Worm (Caenorhabditis elegans): ENCODE measurements around the gene F13H10.6.

Gene F13H10.6

DNA sequence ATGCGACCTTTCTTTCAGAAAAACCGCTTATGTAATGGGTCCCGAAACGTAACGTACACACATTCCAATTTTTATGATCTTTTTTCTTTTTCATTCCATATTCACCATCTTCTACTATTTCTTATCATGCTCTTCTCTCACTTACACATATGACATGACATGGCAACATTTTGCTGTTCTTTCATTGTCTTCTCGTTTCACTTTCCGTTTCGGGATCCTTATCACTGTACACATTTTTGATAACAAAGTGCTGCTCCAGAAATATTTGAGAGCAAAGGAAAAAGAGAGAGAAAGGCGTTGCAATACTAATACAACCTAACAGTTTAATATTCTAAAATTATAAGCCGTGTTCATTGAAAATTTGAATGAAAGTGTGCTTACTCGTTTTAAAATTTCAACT, 38.8 kb upstream of the F13H10.6 start:
- TF ChIP-seq dmd-9 (GFP tag; IDR thresholded peaks at IDR 0.05) (no peak), nhr-102 (tag; optimal IDR thresholded peaks at IDR 0.05) (no peak), mdt-29 (GFP tag; IDR thresholded peaks at IDR 0.05) (no peak), mxl-2 (GFP tag; conservative IDR thresholded peaks at IDR 0.05) (no peak), nhr-48 (tag; optimal IDR thresholded peaks at IDR 0.05) (peak; percentile 2), lin-1 (GFP tag; IDR thresholded peaks at IDR 0.05) (0 out of 2 replicates have a peak, but pooled peaks have one; percentile 37), fos-1 (tag; optimal IDR thresholded peaks at IDR 0.05) (no peak), aha-1 (tag) (no peak), lsy-2 (tag; optimal IDR thresholded peaks at IDR 0.05) (no peak), zag-1 (tag; optimal IDR thresholded peaks at IDR 0.05) (no peak), saeg-2 (GFP tag; IDR thresholded peaks at IDR 0.05) (no peak), dpl-1 (GFP tag; optimal IDR thresholded peaks at IDR 0.05) (no peak), T20F7.1 (GFP tag; optimal IDR thresholded peaks at IDR 0.05) (no peak), nhr-11 (tag; optimal IDR thresholded peaks at IDR 0.05) (no peak), php-3 (GFP tag; IDR thresholded peaks at IDR 0.05) (no peak), zfp-3 (GFP tag; conservative IDR thresholded peaks at IDR 0.05) (no peak), hlh-11 (tag; optimal IDR thresholded peaks at IDR 0.05) (peak; percentile 86), pqm-1 (tag; optimal IDR thresholded peaks at IDR 0.05) (peak; percentile 99), unc-39 (tag; optimal IDR thresholded peaks at IDR 0.05) (no peak), ceh-28 (tag; optimal IDR thresholded peaks at IDR 0.05) (no peak), dmd-6 (GFP tag; IDR thresholded peaks at IDR 0.05) (peak; percentile 89), dve-1 (tag; optimal IDR thresholded peaks at IDR 0.05; ENCODE audit: insufficient read depth) (peak; percentile 74), mep-1 (tag; optimal IDR thresholded peaks at IDR 0.05) (peak; percentile 12), spr-1 (tag; optimal IDR thresholded peaks at IDR 0.05) (no peak), nhr-77 (tag; optimal IDR thresholded peaks at IDR 0.05) (peak; percentile 47), nhr-25 (tag; optimal IDR thresholded peaks at IDR 0.05; ENCODE audit: borderline replicate concordance, insufficient read depth) (no peak), nhr-28 (tag; optimal IDR thresholded peaks at IDR 0.05) (peak; percentile 90), dmd-8 (GFP tag; IDR thresholded peaks at IDR 0.05) (no peak), unc-62 (GFP tag; optimal IDR thresholded peaks at IDR 0.05 in 1 of 2) (peak in 1 of 2 experiments; percentile 44), unc-62 (tag; optimal IDR thresholded peaks at IDR 0.05) (no peak), ceh-20 (GFP tag; IDR thresholded peaks at IDR 0.05) (no peak), rbr-2 (tag; optimal IDR thresholded peaks at IDR 0.05) (no peak), unc-130 (GFP tag; optimal IDR thresholded peaks at IDR 0.05) (no peak), snpc-1.2 (GFP tag; IDR thresholded peaks at IDR 0.05) (no peak), daf-16 (GFP tag; optimal IDR thresholded peaks at IDR 0.05) (no peak), daf-16 (tag; optimal IDR thresholded peaks at IDR 0.05) (peak; percentile 50), ceh-82 (tag; optimal IDR thresholded peaks at IDR 0.05) (no peak), daf-8 (GFP tag; IDR thresholded peaks at IDR 0.05) (no peak), D1046.2 (GFP tag; IDR thresholded peaks at IDR 0.05) (no peak), R02D3.7 (tag; optimal IDR thresholded peaks at IDR 0.05) (no peak), egl-43 (GFP tag; IDR thresholded peaks at IDR 0.05) (no peak), tra-1 (GFP tag; IDR thresholded peaks at IDR 0.05) (peak; percentile 59; the same call in 1 of the 2 replicates), egl-27 (tag; optimal IDR thresholded peaks at IDR 0.05) (no peak), ceh-32 (tag; optimal IDR thresholded peaks at IDR 0.05; ENCODE audit: poor library complexity) (no peak), jun-1 (tag; optimal IDR thresholded peaks at IDR 0.05) (no peak), ceh-44 (GFP tag; IDR thresholded peaks at IDR 0.05) (no peak), madf-9 (GFP tag; conservative IDR thresholded peaks at IDR 0.05) (no peak), Y105C5A.15 (GFP tag; IDR thresholded peaks at IDR 0.05) (no peak), zip-2 (tag; optimal IDR thresholded peaks at IDR 0.05) (no peak), nhr-41 (GFP tag; IDR thresholded peaks at IDR 0.05) (0 out of 2 replicates have a peak, but pooled peaks have one; percentile 37), zip-11 (GFP tag; IDR thresholded peaks at IDR 0.05) (no peak), Y5F2A.4 (GFP tag; optimal IDR thresholded peaks at IDR 0.05) (no peak), attf-4 (tag; optimal IDR thresholded peaks at IDR 0.05) (no peak)
